Worm (Caenorhabditis elegans): ENCODE measurements around the gene B0238.15.

Gene B0238.15

ce11 chrV:5239903-5240302 lies at the start of gene B0238.15:
TSS of gene B0238.15 (plus strand) at chrV:5240203.
- TF ChIP-seq ceh-9 (tag; optimal IDR thresholded peaks at IDR 0.05) (no peak), pqm-1 (tag; optimal IDR thresholded peaks at IDR 0.05) (no peak), ama-1 (optimal IDR thresholded peaks at IDR 0.05) (no peak), madf-2 (tag; optimal IDR thresholded peaks at IDR 0.05) (no peak), T23F11.4 (GFP tag; optimal IDR thresholded peaks at IDR 0.05) (no peak), pax-1 (tag; optimal IDR thresholded peaks at IDR 0.05) (no peak)

- no peak for TF ChIP-seq ceh-14 (tag; optimal IDR thresholded peaks at IDR 0.05)
- no peak for TF ChIP-seq elt-4 (tag; optimal IDR thresholded peaks at IDR 0.05)
- TF ChIP-seq ceh-9 (tag; optimal IDR thresholded peaks at IDR 0.05), result no peak
- no peak for TF ChIP-seq ceh-45 (GFP tag; IDR thresholded peaks at IDR 0.05)
- TF ChIP-seq ceh-24 (tag; optimal IDR thresholded peaks at IDR 0.05), result no peak
- TF ChIP-seq hlh-6 (tag; optimal IDR thresholded peaks at IDR 0.05), result no peak
- TF ChIP-seq pax-1 (tag; optimal IDR thresholded peaks at IDR 0.05), result no peak
- TF ChIP-seq pha-4 (tag; optimal IDR thresholded peaks at IDR 0.05), result no peak
- TF ChIP-seq eyg-1 (tag; optimal IDR thresholded peaks at IDR 0.05), result no peak
- TF ChIP-seq T23F11.4 (GFP tag; optimal IDR thresholded peaks at IDR 0.05), result no peak
- TF ChIP-seq ceh-19 (GFP tag; optimal IDR thresholded peaks at IDR 0.05), result no peak
- no peak for TF ChIP-seq che-1 (tag; optimal IDR thresholded peaks at IDR 0.05)
- TF ChIP-seq ceh-31 (tag; optimal IDR thresholded peaks at IDR 0.05), result no peak
- no peak for TF ChIP-seq unc-55 (GFP tag; optimal IDR thresholded peaks at IDR 0.05)
- no peak for TF ChIP-seq pha-2 (tag; optimal IDR thresholded peaks at IDR 0.05)
- no peak for TF ChIP-seq hlh-30 (tag; optimal IDR thresholded peaks at IDR 0.05; ENCODE audit: insufficient read depth)
- no peak for TF ChIP-seq pat-9 (tag; optimal IDR thresholded peaks at IDR 0.05)
Observed at ce11 chrV:5192501-5192900, 47.5 kb upstream of the B0238.15 start, which contains the start of gene C03A7.13. TSS of gene C03A7.13 (minus strand) at chrV:5192543.

ce11 chrV:5194508-5194907 lies 45.5 kb upstream of the B0238.15 start, which contains the start of gene abu-8:
TSS of gene abu-8 (minus strand) at chrV:5194608.
- no peak for TF ChIP-seq ceh-14 (tag; optimal IDR thresholded peaks at IDR 0.05)
- TF ChIP-seq fax-1 (tag; optimal IDR thresholded peaks at IDR 0.05), result no peak
- no peak for TF ChIP-seq gmeb-2 (tag; optimal IDR thresholded peaks at IDR 0.05)
- no peak for TF ChIP-seq elt-2 (tag; optimal IDR thresholded peaks at IDR 0.05)
- TF ChIP-seq ref-2 (tag; optimal IDR thresholded peaks at IDR 0.05), result no peak
- TF ChIP-seq pros-1 (tag; optimal IDR thresholded peaks at IDR 0.05), result no peak
- no peak for TF ChIP-seq unc-42 (tag; optimal IDR thresholded peaks at IDR 0.05)
- no peak for TF ChIP-seq pat-9 (tag; optimal IDR thresholded peaks at IDR 0.05)
- no peak for TF ChIP-seq hlh-6 (tag; optimal IDR thresholded peaks at IDR 0.05)
- TF ChIP-seq elt-4 (tag; optimal IDR thresholded peaks at IDR 0.05), result no peak
- no peak for TF ChIP-seq K02D7.2 (tag; optimal IDR thresholded peaks at IDR 0.05)
- TF ChIP-seq zip-5 (tag; optimal IDR thresholded peaks at IDR 0.05), result no peak
- no peak for TF ChIP-seq lim-6 (tag; optimal IDR thresholded peaks at IDR 0.05)
- no peak for TF ChIP-seq pha-2 (tag; optimal IDR thresholded peaks at IDR 0.05)
- no peak for TF ChIP-seq T23F11.4 (GFP tag; optimal IDR thresholded peaks at IDR 0.05)
- no peak for TF ChIP-seq ceh-2 (tag; optimal IDR thresholded peaks at IDR 0.05)

ce11 chrV:5198240-5198639 lies 41.8 kb upstream of the B0238.15 start, which contains the start of gene Y47A7.2:
TSS of gene Y47A7.2 (minus strand) at chrV:5198340.
- TF ChIP-seq K02D7.2 (tag; optimal IDR thresholded peaks at IDR 0.05) (no peak), ceh-18 (tag; optimal IDR thresholded peaks at IDR 0.05) (no peak), mec-3 (tag; optimal IDR thresholded peaks at IDR 0.05; ENCODE audit: borderline replicate concordance) (no peak), ceh-30 (tag; optimal IDR thresholded peaks at IDR 0.05) (no peak), gmeb-2 (tag; optimal IDR thresholded peaks at IDR 0.05) (no peak), ztf-16 (tag; optimal IDR thresholded peaks at IDR 0.05) (no peak), tbx-7 (tag; optimal IDR thresholded peaks at IDR 0.05) (no peak), hlh-13 (GFP tag; optimal IDR thresholded peaks at IDR 0.05) (no peak), ceh-45 (GFP tag; IDR thresholded peaks at IDR 0.05) (no peak), T23F11.4 (GFP tag; optimal IDR thresholded peaks at IDR 0.05) (no peak), pqm-1 (tag; optimal IDR thresholded peaks at IDR 0.05) (no peak), ceh-24 (tag; optimal IDR thresholded peaks at IDR 0.05) (no peak), sox-2 (GFP tag; IDR thresholded peaks at IDR 0.05) (no peak), unc-86 (tag; optimal IDR thresholded peaks at IDR 0.05) (no peak), npax-4 (tag; optimal IDR thresholded peaks at IDR 0.05) (no peak), sox-4 (tag; optimal IDR thresholded peaks at IDR 0.05) (no peak)
